Worm (Caenorhabditis elegans): ENCODE results near the gene F43D2.3.
A peak's percentile ranks its signal among the peaks of the same experiment; 100 is the strongest.

- TF ChIP-seq lin-13 (GFP tag; optimal IDR thresholded peaks at IDR 0.05) (no peak), aly-2 (tag; optimal IDR thresholded peaks at IDR 0.05) (no peak), mdl-1 (tag; optimal IDR thresholded peaks at IDR 0.05) (no peak), rnt-1 (tag; optimal IDR thresholded peaks at IDR 0.05) (no peak), lin-14 (GFP tag; optimal IDR thresholded peaks at IDR 0.05) (peak; percentile 65), ceh-82 (tag; optimal IDR thresholded peaks at IDR 0.05) (no peak), lir-3 (tag; optimal IDR thresholded peaks at IDR 0.05; ENCODE audit: poor library complexity) (no peak), unc-86 (tag; optimal IDR thresholded peaks at IDR 0.05) (no peak), aha-1 (tag; optimal IDR thresholded peaks at IDR 0.05) (no peak), egl-13 (tag; optimal IDR thresholded peaks at IDR 0.05) (no peak)
Observed at ce11 chrV:14617711-14618110, 14.0 kb upstream of the F43D2.3 start.
